Worm (Caenorhabditis elegans): ENCODE measurements around the gene srh-45.

DNA sequence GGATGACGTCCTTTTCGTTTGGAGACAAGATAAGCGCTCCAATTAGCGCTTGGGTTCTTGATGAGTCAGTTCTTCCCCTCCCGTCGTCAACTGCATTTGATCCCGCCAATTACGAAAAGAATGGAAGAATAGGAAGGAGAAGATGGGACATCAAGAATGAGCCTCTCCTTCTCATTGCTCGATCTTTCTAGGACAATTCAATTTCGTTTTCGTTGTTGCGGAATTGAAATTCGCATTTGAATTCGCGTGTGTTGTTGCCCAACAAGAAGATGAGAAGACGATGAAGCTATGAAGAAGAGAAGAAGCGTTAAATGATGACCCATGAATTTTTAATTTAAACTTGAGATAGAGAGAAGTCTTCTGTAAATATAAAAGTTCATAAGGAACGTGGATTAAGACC, 32.1 kb upstream of the srh-45 start:
- TF ChIP-seq elt-1 (tag; optimal IDR thresholded peaks at IDR 0.05), result no peak
- no peak for TF ChIP-seq blmp-1 (tag; optimal IDR thresholded peaks at IDR 0.05; ENCODE audit: insufficient read depth)
